Worm (Caenorhabditis elegans): ENCODE results near the gene flp-1.
A peak's percentile ranks its signal among the peaks of the same experiment; 100 is the strongest.

Gene flp-1

ce11 chrIV:9165681-9166080, 21.2 kb downstream of the flp-1 start, which contains the start of gene C07C7.3:
Gene C07C7.3 (plus strand): TSS chrIV:9166051.
- TF ChIP-seq nhr-27 (tag; optimal IDR thresholded peaks at IDR 0.05) (no peak), D2030.7 (GFP tag; IDR thresholded peaks at IDR 0.05) (no peak), attf-6 (GFP tag; IDR thresholded peaks at IDR 0.05) (no peak), mcd-1 (GFP tag; IDR thresholded peaks at IDR 0.05) (no peak), somi-1 (GFP tag; optimal IDR thresholded peaks at IDR 0.05) (no peak), C06A6.2 (GFP tag; conservative IDR thresholded peaks at IDR 0.05) (no peak), egl-18 (GFP tag; IDR thresholded peaks at IDR 0.05) (no peak), pbrm-1 (GFP tag; IDR thresholded peaks at IDR 0.05) (no peak), repo-1 (tag; optimal IDR thresholded peaks at IDR 0.05) (no peak), F22D6.2 (tag; optimal IDR thresholded peaks at IDR 0.05) (no peak), Y95B8A.8 (GFP tag; IDR thresholded peaks at IDR 0.05) (no peak)

ce11 chrIV:9169764-9170163, 25.3 kb downstream of the flp-1 start:
- no peak for TF ChIP-seq K11D2.4 (GFP tag; IDR thresholded peaks at IDR 0.05)
- TF ChIP-seq ztf-22 (GFP tag; optimal IDR thresholded peaks at IDR 0.05), result no peak
- no peak for TF ChIP-seq F55B11.4 (tag; optimal IDR thresholded peaks at IDR 0.05; ENCODE audit: borderline replicate concordance, insufficient read depth)
- TF ChIP-seq athp-1 (tag; optimal IDR thresholded peaks at IDR 0.05), result no peak
- TF ChIP-seq F57A8.1 (GFP tag; optimal IDR thresholded peaks at IDR 0.05), result no peak

ce11 chrIV:9184547-9184946, 40.0 kb downstream of the flp-1 start, which contains the start of gene C07C7.1:
Gene C07C7.1 (plus strand): TSS chrIV:9184847.
- no peak for TF ChIP-seq fkh-3 (tag; optimal IDR thresholded peaks at IDR 0.05)
- TF ChIP-seq B0035.1 (tag; optimal IDR thresholded peaks at IDR 0.05), result no peak
- no peak for TF ChIP-seq ztf-28 (GFP tag; IDR thresholded peaks at IDR 0.05)
- TF ChIP-seq ztf-18 (tag; optimal IDR thresholded peaks at IDR 0.05), result no peak
- TF ChIP-seq let-607 (tag; optimal IDR thresholded peaks at IDR 0.05), result no peak
- no peak for TF ChIP-seq Y53G8AR.9 (GFP tag; conservative IDR thresholded peaks at IDR 0.05)
- TF ChIP-seq repo-1 (tag; optimal IDR thresholded peaks at IDR 0.05), result no peak
- no peak for TF ChIP-seq zim-3 (tag; optimal IDR thresholded peaks at IDR 0.05)
- no peak for TF ChIP-seq nhr-179 (tag; optimal IDR thresholded peaks at IDR 0.05)
- no peak for TF ChIP-seq C17E4.6 (GFP tag; IDR thresholded peaks at IDR 0.05)
- TF ChIP-seq madf-3 (GFP tag; IDR thresholded peaks at IDR 0.05), result no peak
- TF ChIP-seq ceh-100 (GFP tag; IDR thresholded peaks at IDR 0.05), result no peak
- TF ChIP-seq nhr-27 (tag; optimal IDR thresholded peaks at IDR 0.05), result no peak
- no peak for TF ChIP-seq F33H1.4 (GFP tag; IDR thresholded peaks at IDR 0.05)
- TF ChIP-seq zfh-2 (GFP tag; conservative IDR thresholded peaks at IDR 0.05), result no peak

- TF ChIP-seq lin-40 (tag; optimal IDR thresholded peaks at IDR 0.05) (no peak), rcor-1 (GFP tag; IDR thresholded peaks at IDR 0.05) (no peak), C06A6.2 (GFP tag; conservative IDR thresholded peaks at IDR 0.05) (0 out of 2 replicates have a peak, but pooled peaks have one; percentile 32), snpc-1.3 (tag; optimal IDR thresholded peaks at IDR 0.05; ENCODE audit: insufficient read depth) (peak; percentile 80), lin-54 (GFP tag; optimal IDR thresholded peaks at IDR 0.05) (no peak), snpc-4 (GFP tag; optimal IDR thresholded peaks at IDR 0.05) (peak; percentile 68), snpc-4 (tag; optimal IDR thresholded peaks at IDR 0.05) (peak in 3 of 4 experiments; percentile 48 to 80 (median 69)), hrde-1 (tag; optimal IDR thresholded peaks at IDR 0.05; ENCODE audit: borderline replicate concordance) (no peak), cebp-1 (GFP tag; IDR thresholded peaks at IDR 0.05) (peak; percentile 52; the same call in 1 of the 2 replicates), cebp-1 (tag; optimal IDR thresholded peaks at IDR 0.05) (no peak), aptf-2 (GFP tag; conservative IDR thresholded peaks at IDR 0.05) (0 out of 2 replicates have a peak, but pooled peaks have one; percentile 36), nhr-90 (tag; optimal IDR thresholded peaks at IDR 0.05) (peak; percentile 85), T26A5.8 (tag; optimal IDR thresholded peaks at IDR 0.05) (no peak), B0261.1 (tag; optimal IDR thresholded peaks at IDR 0.05) (peak; percentile 86), gei-17 (GFP tag; optimal IDR thresholded peaks at IDR 0.05) (no peak), mes-4 (tag; optimal IDR thresholded peaks at IDR 0.05) (peak; percentile 63), Y56A3A.18 (GFP tag; IDR thresholded peaks at IDR 0.05) (0 out of 2 replicates have a peak, but pooled peaks have one; percentile 26), Y95B8A.8 (GFP tag; IDR thresholded peaks at IDR 0.05) (no peak)
Measured at ce11 chrIV:9191183-9191582, 46.7 kb downstream of the flp-1 start.
